Fruit fly (Drosophila melanogaster): ENCODE measurements around the gene hay.

DNA sequence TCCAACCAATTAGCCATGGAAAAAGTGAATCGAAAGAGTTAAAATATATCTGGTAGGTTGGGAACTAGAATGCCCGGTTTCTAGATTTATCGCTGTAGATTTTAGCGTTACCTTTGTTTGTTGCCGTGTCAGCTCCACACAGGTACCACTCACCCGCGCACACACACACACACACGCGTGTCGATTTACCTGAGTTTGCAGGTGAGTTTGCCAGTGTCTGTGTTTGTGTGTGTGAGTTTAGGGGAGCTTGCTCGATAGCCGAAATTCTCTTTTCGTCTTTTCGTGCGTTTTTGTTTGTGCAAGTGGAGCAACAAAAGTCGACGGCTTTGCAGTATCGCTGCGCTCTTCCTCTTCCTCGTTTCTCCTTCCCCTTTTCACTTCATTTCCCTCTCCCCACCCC, 36.5 kb downstream of the hay start:
- TF ChIP-seq Blimp-1 (GFP tag; optimal IDR thresholded peaks at IDR 0.05), result no peak
- no peak for TF ChIP-seq corto (GFP tag; optimal IDR thresholded peaks at IDR 0.05)
- TF ChIP-seq jumu (GFP tag; optimal IDR thresholded peaks at IDR 0.05), result no peak
- no peak for TF ChIP-seq cato (GFP tag; optimal IDR thresholded peaks at IDR 0.05; ENCODE audit: borderline replicate concordance)
- no peak for TF ChIP-seq CG10543 (GFP tag; optimal IDR thresholded peaks at IDR 0.05)
- TF ChIP-seq pum (GFP tag; optimal IDR thresholded peaks at IDR 0.05), result no peak
- no peak for TF ChIP-seq Dp (GFP tag; optimal IDR thresholded peaks at IDR 0.05)
- TF ChIP-seq MTF-1 (GFP tag; optimal IDR thresholded peaks at IDR 0.05; ENCODE audit: borderline replicate concordance), result no peak
